Fruit fly (Drosophila melanogaster): ENCODE measurements around the gene Ald1.
A peak's percentile ranks its signal among the peaks of the same experiment; 100 is the strongest.

DNA sequence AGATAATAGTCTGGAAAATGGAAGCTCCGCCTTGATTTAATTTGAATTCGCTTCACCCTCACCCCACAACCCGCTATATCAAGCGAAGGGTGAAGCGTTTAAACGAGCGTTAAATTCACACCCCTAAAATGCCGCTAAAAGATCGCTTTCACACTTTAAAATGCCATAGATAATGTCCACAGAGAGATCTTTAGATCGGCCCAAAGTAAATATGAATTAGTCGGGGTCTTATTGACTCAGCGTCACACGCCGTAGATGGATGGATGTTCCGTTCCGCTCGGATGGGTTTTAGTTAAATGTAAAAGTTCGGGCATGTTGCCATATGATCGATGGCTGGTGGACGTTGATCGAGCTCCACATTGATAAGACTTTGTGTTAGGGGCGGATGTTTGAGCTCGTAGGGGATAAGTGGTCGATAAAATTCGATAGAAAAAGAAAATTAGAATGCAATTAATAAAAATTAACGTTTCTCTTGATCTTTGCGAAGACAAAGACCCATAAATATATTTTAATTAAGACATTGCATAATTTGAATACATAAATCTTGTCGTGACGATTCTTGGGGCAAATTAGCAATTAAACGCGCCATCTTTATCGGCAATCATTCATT, 33.3 kb downstream of the Ald1 start:
- TF ChIP-seq Dll (GFP tag; IDR thresholded peaks at IDR 0.05; ENCODE audit: partially characterized antibody) (no peak), Atf6 (GFP tag; IDR thresholded peaks at IDR 0.05) (peak; percentile 92), ac (GFP tag; optimal IDR thresholded peaks at IDR 0.05) (no peak), HmgZ (tag; optimal IDR thresholded peaks at IDR 0.05) (peak; percentile 88), al (GFP tag; IDR thresholded peaks at IDR 0.05) (peak; percentile 59; the same call in 1 of the 2 replicates), CG32532 (GFP tag; IDR thresholded peaks at IDR 0.05) (peak; percentile 71; the same call in 1 of the 2 replicates), CG2678 (tag; optimal IDR thresholded peaks at IDR 0.05) (peak; percentile 89), Xrp1 (GFP tag; IDR thresholded peaks at IDR 0.05) (peak; percentile 88), bcd (GFP tag; optimal IDR thresholded peaks at IDR 0.05) (peak; percentile 72), odd (GFP tag; optimal IDR thresholded peaks at IDR 0.05) (peak; percentile 87), CG9876 (GFP tag; optimal IDR thresholded peaks at IDR 0.05) (peak; percentile 85)
